Worm (Caenorhabditis elegans) whole organism, midembryonic: ENCODE results near the gene F46H5.2.
A peak's percentile ranks its signal among the peaks of the same experiment; 100 is the strongest.

Experiments
- T22C8.4 ChIP-seq: fragments of 200-800 bp; sonication (Bioruptor generic); IDR thresholded peaks from 2 replicates; pipeline ENCODE4 v1.3.6; 2022; ENCODE audit warnings: missing genetic modification characterization, missing compliant biosample characterization
- cog-1 ChIP-seq: sonication (generic microtip); optimal IDR thresholded peaks from 2 replicates; lab custom pipeline; 2016; ENCODE audit warnings: missing genetic modification characterization, missing compliant biosample characterization
- flt-1 ChIP-seq: fragments of 200-800 bp; sonication (Bioruptor generic); IDR thresholded peaks from 2 replicates; pipeline ENCODE4 v1.3.6; 2022; ENCODE audit warnings: missing genetic modification characterization, missing compliant biosample characterization
- klf-2 ChIP-seq: fragments of 200-800 bp; sonication (Bioruptor generic); conservative IDR thresholded peaks from 2 replicates; pipeline ENCODE4 v1.3.6; 2022; ENCODE audit warnings: missing genetic modification reagents, missing genetic modification characterization, missing compliant biosample characterization
- med-1 ChIP-seq: sonication (generic microtip); optimal IDR thresholded peaks from 2 replicates; lab custom pipeline; 2017; ENCODE audit warnings: missing genetic modification characterization, mild to moderate bottlenecking, missing compliant biosample characterization, antibody characterized with exemption, missing genetic modification reagents; ENCODE audit not compliant: insufficient read depth
- ref-1 ChIP-seq: fragments of 200-800 bp; sonication (Bioruptor generic); conservative IDR thresholded peaks from 2 replicates; pipeline ENCODE4 v1.3.6; 2022; ENCODE audit warnings: missing genetic modification reagents, missing genetic modification characterization, missing compliant biosample characterization
- tab-1 ChIP-seq: fragments of 200-800 bp; sonication (Bioruptor generic); IDR thresholded peaks from 2 replicates; pipeline ENCODE4 v1.3.6; 2022; ENCODE audit warnings: missing genetic modification characterization, missing compliant biosample characterization
- ztf-23 ChIP-seq: fragments of 200-800 bp; sonication (Bioruptor generic); IDR thresholded peaks from 2 replicates; pipeline ENCODE4 v1.3.6; 2022; ENCODE audit warnings: missing genetic modification reagents, missing genetic modification characterization, missing compliant biosample characterization
- ztf-29 ChIP-seq: fragments of 200-800 bp; sonication (Bioruptor generic); IDR thresholded peaks from 2 replicates; pipeline ENCODE4 v1.3.6; 2022; ENCODE audit warnings: missing genetic modification reagents, missing genetic modification characterization, missing compliant biosample characterization

F46H5.2 gene

ce11 chrX:7265348-7265747 is at the start of gene F46H5.2:
F46H5.2 (plus strand) TSS chrX:7265648.
- no peak for TF ChIP-seq ztf-23 (GFP tag; lab: Robert Waterston, UW)
- no peak for TF ChIP-seq flt-1 (GFP tag; lab: Robert Waterston, UW)
- no peak for TF ChIP-seq klf-2 (GFP tag; lab: Robert Waterston, UW)
- TF ChIP-seq T22C8.4 (GFP tag; lab: Robert Waterston, UW): no peak
- no peak for TF ChIP-seq ztf-29
- no peak for TF ChIP-seq med-1

ce11 chrX:7217704-7218479 is 47.6 kb upstream of the F46H5.2 start, which contains the start of gene syd-9:
syd-9 (plus strand) TSS chrX:7218097.
- no peak for TF ChIP-seq med-1
- TF ChIP-seq ztf-29: no peak
- no peak for TF ChIP-seq ref-1
- no peak for TF ChIP-seq klf-2 (GFP tag; lab: Robert Waterston, UW)
- TF ChIP-seq flt-1 (GFP tag; lab: Robert Waterston, UW): no peak
- no peak for TF ChIP-seq tab-1 (GFP tag; lab: Robert Waterston, UW)
- TF ChIP-seq cog-1 (tag; lab: Kevin White, UChicago): no peak
- TF ChIP-seq ztf-23 (GFP tag; lab: Robert Waterston, UW): no peak

ce11 chrX:7220209-7220608 is 45.2 kb upstream of the F46H5.2 start:
- TF ChIP-seq tab-1 (GFP tag; lab: Robert Waterston, UW): no peak
- no peak for TF ChIP-seq med-1
- no peak for TF ChIP-seq ztf-23 (GFP tag; lab: Robert Waterston, UW)
- no peak for TF ChIP-seq klf-2 (GFP tag; lab: Robert Waterston, UW)
- TF ChIP-seq ref-1: no peak
- TF ChIP-seq ztf-29: no peak
- TF ChIP-seq cog-1 (tag; lab: Kevin White, UChicago): no peak
- TF ChIP-seq flt-1 (GFP tag; lab: Robert Waterston, UW): no peak
- TF ChIP-seq T22C8.4 (GFP tag; lab: Robert Waterston, UW): no peak

ce11 chrX:7222383-7222782 is 43.1 kb upstream of the F46H5.2 start:
- TF ChIP-seq ztf-29: no peak
- TF ChIP-seq flt-1 (GFP tag; lab: Robert Waterston, UW): no peak
- 0 out of 2 replicates have a peak, but pooled peaks have one; percentile 11 for TF ChIP-seq T22C8.4 (GFP tag; lab: Robert Waterston, UW)
- no peak for TF ChIP-seq cog-1 (tag; lab: Kevin White, UChicago)

ce11 chrX:7224510-7224909 is 40.9 kb upstream of the F46H5.2 start:
- no peak for TF ChIP-seq med-1
- no peak for TF ChIP-seq cog-1 (tag; lab: Kevin White, UChicago)
- peak; percentile 56 for TF ChIP-seq flt-1 (GFP tag; lab: Robert Waterston, UW)

ce11 chrX:7225028-7225427 is 40.4 kb upstream of the F46H5.2 start:
- no peak for TF ChIP-seq flt-1 (GFP tag; lab: Robert Waterston, UW)
- no peak for TF ChIP-seq tab-1 (GFP tag; lab: Robert Waterston, UW)
- TF ChIP-seq ztf-23 (GFP tag; lab: Robert Waterston, UW): no peak

DNA sequence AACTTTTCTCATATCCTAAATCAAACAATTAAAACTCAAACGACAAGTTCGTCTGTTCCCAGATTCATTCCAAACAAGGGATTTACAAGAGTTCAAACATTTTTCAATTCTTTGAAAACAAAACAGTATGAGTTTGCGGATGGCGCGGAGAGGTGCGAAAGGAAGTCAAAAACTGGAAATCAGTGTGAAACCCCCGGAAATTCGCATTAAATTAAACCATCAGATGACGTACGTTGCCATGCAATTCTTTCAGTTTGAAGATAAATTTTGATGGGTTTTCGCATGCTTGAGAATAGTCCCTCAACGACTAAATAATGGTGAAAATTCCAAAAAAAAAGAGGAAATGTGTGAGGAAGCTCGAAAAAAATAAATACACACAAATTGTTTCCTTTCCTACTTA is 36.1 kb upstream of the F46H5.2 start:
- TF ChIP-seq flt-1 (GFP tag; lab: Robert Waterston, UW) (no peak), tab-1 (GFP tag; lab: Robert Waterston, UW) (no peak), med-1 (no peak), ztf-29 (no peak), T22C8.4 (GFP tag; lab: Robert Waterston, UW) (no peak), ztf-23 (GFP tag; lab: Robert Waterston, UW) (no peak), ref-1 (no peak), klf-2 (GFP tag; lab: Robert Waterston, UW) (no peak)

DNA sequence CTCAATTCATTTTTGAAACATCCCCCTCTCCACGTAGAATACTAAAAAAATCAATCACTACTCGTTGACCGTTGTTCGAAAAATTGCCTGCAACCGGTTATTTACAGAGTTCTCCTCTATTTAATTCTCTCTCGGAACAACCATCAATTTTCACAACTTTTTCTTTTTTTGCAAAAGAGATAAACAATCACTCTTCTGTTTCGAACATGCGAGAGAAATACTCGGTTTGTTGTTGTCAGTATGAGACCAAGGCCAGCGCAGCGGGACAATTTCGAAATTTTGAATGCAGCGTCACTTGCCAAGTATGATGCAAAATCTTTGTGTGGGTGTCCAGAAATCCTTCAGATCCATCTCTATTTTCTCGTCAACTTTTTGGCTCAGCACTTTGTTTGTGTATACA is 35.1 kb upstream of the F46H5.2 start:
- TF ChIP-seq cog-1 (tag; lab: Kevin White, UChicago) (no peak), ztf-29 (no peak), ref-1 (no peak), T22C8.4 (GFP tag; lab: Robert Waterston, UW) (no peak), klf-2 (GFP tag; lab: Robert Waterston, UW) (no peak), tab-1 (GFP tag; lab: Robert Waterston, UW) (no peak), med-1 (no peak), flt-1 (GFP tag; lab: Robert Waterston, UW) (no peak), ztf-23 (GFP tag; lab: Robert Waterston, UW) (no peak)

ce11 chrX:7230877-7231276 is 34.6 kb upstream of the F46H5.2 start:
- TF ChIP-seq cog-1 (tag; lab: Kevin White, UChicago): no peak
- TF ChIP-seq ref-1: no peak
- no peak for TF ChIP-seq ztf-23 (GFP tag; lab: Robert Waterston, UW)
- no peak for TF ChIP-seq klf-2 (GFP tag; lab: Robert Waterston, UW)
- TF ChIP-seq ztf-29: no peak
- TF ChIP-seq tab-1 (GFP tag; lab: Robert Waterston, UW): no peak
- TF ChIP-seq flt-1 (GFP tag; lab: Robert Waterston, UW): 0 out of 2 replicates have a peak, but pooled peaks have one; percentile 23

- TF ChIP-seq cog-1 (tag; lab: Kevin White, UChicago) (peak; percentile 86), ztf-29 (no peak)
Measured at ce11 chrX:7232158-7232822, 33.2 kb upstream of the F46H5.2 start.
